Fruit fly (Drosophila melanogaster): ENCODE measurements around the gene CG34253.

- TF ChIP-seq Myc (optimal IDR thresholded peaks at IDR 0.05) (no peak), h (optimal IDR thresholded peaks at IDR 0.05) (no peak), insv (optimal IDR thresholded peaks at IDR 0.05) (no peak), psq (optimal IDR thresholded peaks at IDR 0.05) (no peak), Sin3A (optimal IDR thresholded peaks at IDR 0.05) (no peak)
Observed at dm6 chr3L:18099715-18100114, 12.6 kb upstream of the CG34253 start.
